Fruit fly (Drosophila melanogaster): ENCODE data around the gene wake.

wake gene

dm6 chr3R:22627936-22628513 lies 11.6 kb upstream of the wake start (continued):
- no peak for TF ChIP-seq CrebB (tag; optimal IDR thresholded peaks at IDR 0.05)
- peak; percentile 72 for TF ChIP-seq Sox102F (GFP tag; optimal IDR thresholded peaks at IDR 0.05)
- no peak for TF ChIP-seq Kr (GFP tag; optimal IDR thresholded peaks at IDR 0.05)
- no peak for TF ChIP-seq CG16779 (GFP tag; IDR thresholded peaks at IDR 0.05)
- TF ChIP-seq stwl (tag; optimal IDR thresholded peaks at IDR 0.05): no peak
- TF ChIP-seq Bgb (GFP tag; IDR thresholded peaks at IDR 0.05; ENCODE audit: partially characterized antibody): no peak
- TF ChIP-seq CG17361 (GFP tag; IDR thresholded peaks at IDR 0.05): no peak
- no peak for TF ChIP-seq croc (GFP tag; conservative IDR thresholded peaks at IDR 0.05)
- no peak for TF ChIP-seq jing (GFP tag; optimal IDR thresholded peaks at IDR 0.05)
- TF ChIP-seq Lhr (GFP tag; optimal IDR thresholded peaks at IDR 0.05): no peak
- no peak for TF ChIP-seq Dip2 (GFP tag; IDR thresholded peaks at IDR 0.05)
- TF ChIP-seq ATbp (GFP tag; optimal IDR thresholded peaks at IDR 0.05): no peak
- no peak for TF ChIP-seq pfk (GFP tag; optimal IDR thresholded peaks at IDR 0.05)
- TF ChIP-seq odd (GFP tag; optimal IDR thresholded peaks at IDR 0.05): no peak
- no peak for TF ChIP-seq CG18262 (tag; optimal IDR thresholded peaks at IDR 0.05)
- TF ChIP-seq CG13287 (GFP tag; IDR thresholded peaks at IDR 0.05; ENCODE audit: partially characterized antibody): no peak
- no peak for TF ChIP-seq CG5245 (GFP tag; optimal IDR thresholded peaks at IDR 0.05)
- no peak for TF ChIP-seq CG6683 (GFP tag; optimal IDR thresholded peaks at IDR 0.05)
- TF ChIP-seq aop (GFP tag; IDR thresholded peaks at IDR 0.05): no peak
- peak; percentile 42; the same call in 1 of the 2 replicates for TF ChIP-seq Rfx (GFP tag; IDR thresholded peaks at IDR 0.05)
- TF ChIP-seq pzg (GFP tag; optimal IDR thresholded peaks at IDR 0.05): no peak
- no peak for TF ChIP-seq twi (tag; optimal IDR thresholded peaks at IDR 0.05)
- TF ChIP-seq Antp (GFP tag; optimal IDR thresholded peaks at IDR 0.05): no peak
- TF ChIP-seq Awh (GFP tag; IDR thresholded peaks at IDR 0.05): no peak
- TF ChIP-seq CG8281 (tag; optimal IDR thresholded peaks at IDR 0.05): no peak
- no peak for TF ChIP-seq en (GFP tag; optimal IDR thresholded peaks at IDR 0.05)
- TF ChIP-seq PHDP (tag; optimal IDR thresholded peaks at IDR 0.05): peak; percentile 34
- peak; percentile 64 for TF ChIP-seq sens (GFP tag)
- TF ChIP-seq CG15479 (GFP tag; optimal IDR thresholded peaks at IDR 0.05): no peak
- TF ChIP-seq CG18599 (GFP tag; optimal IDR thresholded peaks at IDR 0.05): peak; percentile 5
- TF ChIP-seq mam (GFP tag; optimal IDR thresholded peaks at IDR 0.05): peak; percentile 44
- no peak for TF ChIP-seq lbe (GFP tag; optimal IDR thresholded peaks at IDR 0.05)
- TF ChIP-seq Nf-YA (GFP tag; IDR thresholded peaks at IDR 0.05): no peak
- TF ChIP-seq E2f1 (GFP tag; IDR thresholded peaks at IDR 0.05): no peak
- TF ChIP-seq CG12659 (GFP tag; optimal IDR thresholded peaks at IDR 0.05): peak; percentile 13
- peak; percentile 37 for TF ChIP-seq fd3F (GFP tag; optimal IDR thresholded peaks at IDR 0.05)
- no peak for TF ChIP-seq CG16863 (GFP tag; optimal IDR thresholded peaks at IDR 0.05)
- peak; percentile 50 for TF ChIP-seq CG17385 (GFP tag; optimal IDR thresholded peaks at IDR 0.05)
- no peak for TF ChIP-seq CkIIα-i1 (GFP tag; IDR thresholded peaks at IDR 0.05)
- TF ChIP-seq CG17802 (tag; optimal IDR thresholded peaks at IDR 0.05): no peak
- TF ChIP-seq so (GFP tag; IDR thresholded peaks at IDR 0.05): peak; percentile 24; the same call in 1 of the 3 replicates
- no peak for TF ChIP-seq CG9797 (GFP tag; optimal IDR thresholded peaks at IDR 0.05)
- no peak for TF ChIP-seq CG10979 (tag; optimal IDR thresholded peaks at IDR 0.05)
- TF ChIP-seq HLHmδ (GFP tag; optimal IDR thresholded peaks at IDR 0.05): no peak
- TF ChIP-seq dysf (GFP tag; IDR thresholded peaks at IDR 0.05): 0 out of 3 replicates have a peak, but pooled peaks have one; percentile 35
- no peak for TF ChIP-seq CG31388 (GFP tag; optimal IDR thresholded peaks at IDR 0.05)
- no peak for TF ChIP-seq ato (GFP tag; IDR thresholded peaks at IDR 0.05; ENCODE audit: partially characterized antibody)
- no peak for TF ChIP-seq B-H1 (GFP tag; IDR thresholded peaks at IDR 0.05)
- TF ChIP-seq Asciz (GFP tag; optimal IDR thresholded peaks at IDR 0.05): no peak
- TF ChIP-seq CG17829 (tag; optimal IDR thresholded peaks at IDR 0.05): no peak
